Worm (Caenorhabditis elegans) whole organism, L2 larva: ENCODE data around the gene T05H4.15.

Source experiments
- fos-1 ChIP-seq: fragments of 150-350 bp; optimal IDR thresholded peaks from 2 replicates; lab custom pipeline; 2014; ENCODE audit warnings: missing biosample characterization, missing genetic modification characterization
- unc-55 ChIP-seq: fragments of 150-350 bp; sonication (generic microtip); optimal IDR thresholded peaks from 3 replicates; lab custom pipeline; 2014; ENCODE audit warnings: missing biosample characterization, missing genetic modification reagents, missing genetic modification characterization

DNA sequence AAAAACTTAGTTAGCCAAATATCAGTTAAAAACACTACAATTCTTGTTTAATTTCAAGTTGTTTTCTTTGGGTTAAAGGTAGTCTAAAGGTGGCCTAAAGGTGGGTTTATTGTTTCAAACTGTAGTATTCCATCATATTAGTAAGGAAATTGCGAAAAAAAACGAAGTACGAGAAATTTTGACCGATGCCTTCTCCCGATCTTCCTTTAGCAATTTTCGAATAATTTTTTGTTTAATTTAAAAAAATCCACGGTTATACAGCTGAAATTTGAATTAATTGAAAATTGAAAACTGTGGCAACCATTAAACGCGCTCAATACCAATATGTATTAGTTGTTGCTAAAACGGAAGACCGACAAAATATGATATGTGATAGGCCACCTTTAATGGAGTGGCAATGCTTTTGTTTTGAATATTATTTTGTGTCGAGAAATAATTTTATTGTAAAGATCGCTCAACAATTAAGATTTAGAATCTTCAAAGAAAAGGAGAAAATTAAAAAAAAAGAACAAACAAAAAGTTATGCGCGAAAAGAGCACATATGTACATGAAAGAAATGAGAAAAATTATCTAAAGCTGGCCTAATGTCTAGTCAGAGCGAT, 40.5 kb downstream of the T05H4.15 start:
- no peak for TF ChIP-seq unc-55
- TF ChIP-seq fos-1: no peak
